Fruit fly (Drosophila melanogaster) whole organism, embryonic: ENCODE data around the gene nudC.

Experiments
- Awh ChIP-seq: fragments of 200-800 bp; sonication (Bioruptor generic); IDR thresholded peaks from 2 replicates; pipeline ENCODE4, ENCODE4 v1.3.6; 2022; ENCODE audit warnings: missing biosample characterization, missing genetic modification characterization
- CG10959 ChIP-seq: fragments of 200-800 bp; sonication (Bioruptor generic); IDR thresholded peaks from 2 replicates; pipeline ENCODE4 v1.3.6; 2022; ENCODE audit warnings: missing biosample characterization, missing genetic modification characterization
- CG11695 ChIP-seq: fragments of 200-800 bp; sonication (Bioruptor generic); IDR thresholded peaks from 3 replicates; pipeline ENCODE4 v1.3.6; 2022; ENCODE audit warnings: missing biosample characterization, missing genetic modification characterization
- CG1529 ChIP-seq: fragments of 200-800 bp; sonication (Bioruptor generic); optimal IDR thresholded peaks from 3 replicates; lab custom pipeline; 2018; ENCODE audit warnings: missing biosample characterization, missing genetic modification characterization
- CG17328 ChIP-seq: fragments of 200-800 bp; sonication (Bioruptor generic); IDR thresholded peaks from 2 replicates; pipeline ENCODE4 v1.3.6; 2022; ENCODE audit warnings: missing biosample characterization, missing genetic modification characterization
- CG17912 ChIP-seq: fragments of 200-800 bp; sonication (Bioruptor generic); optimal IDR thresholded peaks from 2 replicates; lab custom pipeline; 2018; ENCODE audit warnings: missing biosample characterization, mild to moderate bottlenecking, missing genetic modification characterization
- CG18476 ChIP-seq: fragments of 200-800 bp; sonication (Bioruptor generic); optimal IDR thresholded peaks from 2 replicates; lab custom pipeline; 2016; ENCODE audit warnings: missing biosample characterization, mild to moderate bottlenecking, missing genetic modification characterization
- CG18619 ChIP-seq: fragments of 200-800 bp; sonication (Bioruptor generic); optimal IDR thresholded peaks from 3 replicates; lab custom pipeline; 2017; ENCODE audit warnings: missing biosample characterization, mild to moderate bottlenecking, missing genetic modification characterization
- CG2712 ChIP-seq: fragments of 200-800 bp; optimal IDR thresholded peaks from 3 replicates; lab custom pipeline; 2019; ENCODE audit warnings: missing biosample characterization, mild to moderate bottlenecking, missing genetic modification characterization, moderate library complexity
- CG30020 ChIP-seq: fragments of 200-800 bp; optimal IDR thresholded peaks from 2 replicates; lab custom pipeline; 2019; ENCODE audit warnings: missing biosample characterization, mild to moderate bottlenecking, missing genetic modification characterization, moderate library complexity
- CG42726 ChIP-seq: fragments of 200-800 bp; sonication (Bioruptor generic); IDR thresholded peaks from 2 replicates; pipeline ENCODE4 v1.3.6; 2022; ENCODE audit warnings: missing biosample characterization, missing genetic modification characterization; ENCODE audit not compliant: partially characterized antibody
- CG4820 ChIP-seq: fragments of 200-800 bp; sonication (Bioruptor generic); optimal IDR thresholded peaks from 3 replicates; lab custom pipeline; 2016; ENCODE audit warnings: missing biosample characterization, missing genetic modification characterization
- CG6683 ChIP-seq: fragments of 200-800 bp; sonication (Bioruptor generic); optimal IDR thresholded peaks from 2 replicates; lab custom pipeline; 2017; ENCODE audit warnings: missing biosample characterization, mild to moderate bottlenecking, missing genetic modification characterization, missing genetic modification reagents
- CG8290 ChIP-seq, 3 experiments: fragments of 200-800 bp; sonication (Bioruptor generic); optimal IDR thresholded peaks; 2 replicates each; lab custom pipeline; 2016 to 2019; ENCODE audit warnings: missing biosample characterization in 3 of 3, missing genetic modification characterization in 3 of 3, mild to moderate bottlenecking in 2 of 3, moderate library complexity in 1 of 3
- Elba2 ChIP-seq: fragments of 200-800 bp; sonication (Bioruptor generic); optimal IDR thresholded peaks from 3 replicates; lab custom pipeline; 2016; ENCODE audit warnings: missing biosample characterization, missing genetic modification characterization
- Ets65A ChIP-seq: fragments of 200-800 bp; sonication (Bioruptor generic); peaks from one replicate; lab custom pipeline; 2016; ENCODE audit warnings: missing biosample characterization, missing genetic modification characterization
- HHEX ChIP-seq: fragments of 200-800 bp; sonication (Bioruptor generic); optimal IDR thresholded peaks from 3 replicates; lab custom pipeline; 2017; ENCODE audit warnings: missing biosample characterization, mild to moderate bottlenecking, missing genetic modification characterization, missing genetic modification reagents
- HLH3B ChIP-seq: fragments of 200-800 bp; sonication (Bioruptor generic); IDR thresholded peaks from 2 replicates; pipeline ENCODE4 v1.3.6; 2022; ENCODE audit warnings: missing biosample characterization, missing genetic modification characterization
- Jarid2 ChIP-seq: fragments of 200-800 bp; sonication (Bioruptor generic); optimal IDR thresholded peaks from 3 replicates; lab custom pipeline; 2017; ENCODE audit warnings: mild to moderate bottlenecking, missing biosample characterization, missing genetic modification reagents, missing genetic modification characterization
- MESR4 ChIP-seq: fragments of 200-800 bp; sonication (Bioruptor generic); optimal IDR thresholded peaks from 2 replicates; lab custom pipeline; 2018; ENCODE audit warnings: missing biosample characterization, mild to moderate bottlenecking, missing genetic modification characterization, moderate library complexity
- Med ChIP-seq: fragments of 200-800 bp; sonication (Bioruptor generic); peaks from one replicate; lab custom pipeline; 2016; ENCODE audit warnings: missing biosample characterization, missing genetic modification characterization, mild to moderate bottlenecking, inconsistent platforms, moderate library complexity
- Opbp ChIP-seq: fragments of 200-800 bp; sonication (Bioruptor generic); IDR thresholded peaks from 3 replicates; pipeline ENCODE4 v1.3.6; 2022; ENCODE audit warnings: missing biosample characterization, missing genetic modification characterization; ENCODE audit not compliant: partially characterized antibody
- Optix ChIP-seq: fragments of 200-800 bp; sonication (Bioruptor generic); IDR thresholded peaks from 3 replicates; pipeline ENCODE4 v1.3.6; 2022; ENCODE audit warnings: missing biosample characterization, missing genetic modification characterization
- Pdp1 ChIP-seq, 2 experiments: fragments of 200-800 bp; sonication (Bioruptor generic); optimal IDR thresholded peaks; 3 replicates each; lab custom pipeline; 2016; ENCODE audit warnings: missing biosample characterization in 2 of 2, missing genetic modification characterization in 2 of 2, mild to moderate bottlenecking in 1 of 2, moderate library complexity in 1 of 2
- Spps ChIP-seq: fragments of 200-800 bp; sonication (Bioruptor generic); optimal IDR thresholded peaks from 2 replicates; lab custom pipeline; 2018; ENCODE audit warnings: missing biosample characterization, mild to moderate bottlenecking, missing genetic modification characterization
- Xrp1 ChIP-seq: fragments of 200-800 bp; sonication (Bioruptor generic); IDR thresholded peaks from 2 replicates; pipeline ENCODE4 v1.3.6; 2022; ENCODE audit warnings: missing biosample characterization, missing genetic modification characterization
- btn ChIP-seq: fragments of 200-800 bp; sonication (Bioruptor generic); optimal IDR thresholded peaks from 2 replicates; lab custom pipeline; 2016; ENCODE audit warnings: missing biosample characterization, missing genetic modification characterization
- chinmo ChIP-seq: fragments of 200-800 bp; sonication (Bioruptor generic); IDR thresholded peaks from 4 replicates; pipeline ENCODE4 v1.3.6; 2022; ENCODE audit warnings: missing biosample characterization, missing genetic modification characterization; ENCODE audit not compliant: partially characterized antibody
- ci ChIP-seq: fragments of 200-800 bp; sonication (Bioruptor generic); IDR thresholded peaks from 3 replicates; pipeline ENCODE4 v1.3.6; 2022; ENCODE audit warnings: missing biosample characterization, missing genetic modification characterization
- corto ChIP-seq: fragments of 200-800 bp; sonication (Bioruptor generic); optimal IDR thresholded peaks from 2 replicates; lab custom pipeline; 2016; ENCODE audit warnings: missing biosample characterization, mild to moderate bottlenecking, missing genetic modification characterization, moderate library complexity
- crol ChIP-seq: fragments of 200-800 bp; sonication (Bioruptor generic); IDR thresholded peaks from 2 replicates; pipeline ENCODE4 v1.3.6; 2022; ENCODE audit warnings: missing biosample characterization, missing genetic modification characterization
- dmrt11E ChIP-seq: fragments of 200-800 bp; sonication (Bioruptor generic); optimal IDR thresholded peaks from 3 replicates; lab custom pipeline; 2018; ENCODE audit warnings: missing biosample characterization, mild to moderate bottlenecking, missing genetic modification characterization, moderate library complexity
- dysf ChIP-seq: fragments of 200-800 bp; sonication (Bioruptor generic); IDR thresholded peaks from 3 replicates; pipeline ENCODE4 v1.3.6; 2022; ENCODE audit warnings: missing biosample characterization, missing genetic modification characterization
- gcm ChIP-seq: fragments of 200-800 bp; sonication (Bioruptor generic); optimal IDR thresholded peaks from 2 replicates; lab custom pipeline; 2019; ENCODE audit warnings: missing biosample characterization, mild to moderate bottlenecking, missing genetic modification characterization, moderate library complexity
- gcm2 ChIP-seq: fragments of 200-800 bp; sonication (Bioruptor generic); optimal IDR thresholded peaks from 2 replicates; lab custom pipeline; 2016; ENCODE audit warnings: missing biosample characterization, missing genetic modification characterization
- ken ChIP-seq: fragments of 200-800 bp; sonication (Bioruptor generic); IDR thresholded peaks from 3 replicates; pipeline ENCODE4 v1.3.6; 2022; ENCODE audit warnings: missing biosample characterization, missing genetic modification characterization
- mirr ChIP-seq: fragments of 200-800 bp; sonication (Bioruptor generic); optimal IDR thresholded peaks from 3 replicates; lab custom pipeline; 2018; ENCODE audit warnings: missing biosample characterization, mild to moderate bottlenecking, missing genetic modification characterization
- mld ChIP-seq: fragments of 200-800 bp; sonication (Bioruptor generic); IDR thresholded peaks from 3 replicates; pipeline ENCODE4 v1.3.6; 2022; ENCODE audit warnings: missing biosample characterization, missing genetic modification characterization; ENCODE audit not compliant: partially characterized antibody
- odd ChIP-seq: fragments of 200-800 bp; sonication (Bioruptor generic); optimal IDR thresholded peaks from 2 replicates; lab custom pipeline; 2017; ENCODE audit warnings: missing biosample characterization, mild to moderate bottlenecking, missing genetic modification characterization
- otp ChIP-seq: fragments of 200-800 bp; sonication (Bioruptor generic); IDR thresholded peaks from 3 replicates; pipeline ENCODE4, ENCODE4 v1.3.6; 2022; ENCODE audit warnings: missing biosample characterization, missing genetic modification characterization
- prd ChIP-seq, 3 experiments: fragments of >200 bp in 2 of 3; fragments of 200-800 bp in 1 of 3; sonication (Bioruptor generic) in 1 of 3; optimal IDR thresholded peaks in 2 of 3; IDR thresholded peaks in 1 of 3; 2 replicates in 2 of 3; 3 replicates in 1 of 3; pipeline versions ENCODE4 v1.3.6 to Lab custom; 2017 to 2022; ENCODE audit warnings: missing biosample characterization in 1 of 3, missing genetic modification characterization in 1 of 3
- sens ChIP-seq: fragments of 200-800 bp; sonication (Bioruptor generic); peaks from one replicate; lab custom pipeline; 2016; ENCODE audit warnings: missing biosample characterization, missing genetic modification characterization
- sens-2 ChIP-seq: fragments of 200-800 bp; sonication (Bioruptor generic); IDR thresholded peaks from 2 replicates; pipeline ENCODE4 v1.3.6; 2022; ENCODE audit warnings: missing biosample characterization, missing genetic modification characterization
- so ChIP-seq: fragments of 200-800 bp; sonication (Bioruptor generic); IDR thresholded peaks from 3 replicates; pipeline ENCODE4 v1.3.6; 2022; ENCODE audit warnings: missing biosample characterization, missing genetic modification characterization
- wek ChIP-seq: fragments of 200-800 bp; sonication (Bioruptor generic); optimal IDR thresholded peaks from 3 replicates; lab custom pipeline; 2018; ENCODE audit warnings: missing biosample characterization, mild to moderate bottlenecking, missing genetic modification characterization, moderate library complexity
- yki ChIP-seq: fragments of >200 bp; optimal IDR thresholded peaks from 3 replicates; lab custom pipeline; 2018

The nudC gene

DNA sequence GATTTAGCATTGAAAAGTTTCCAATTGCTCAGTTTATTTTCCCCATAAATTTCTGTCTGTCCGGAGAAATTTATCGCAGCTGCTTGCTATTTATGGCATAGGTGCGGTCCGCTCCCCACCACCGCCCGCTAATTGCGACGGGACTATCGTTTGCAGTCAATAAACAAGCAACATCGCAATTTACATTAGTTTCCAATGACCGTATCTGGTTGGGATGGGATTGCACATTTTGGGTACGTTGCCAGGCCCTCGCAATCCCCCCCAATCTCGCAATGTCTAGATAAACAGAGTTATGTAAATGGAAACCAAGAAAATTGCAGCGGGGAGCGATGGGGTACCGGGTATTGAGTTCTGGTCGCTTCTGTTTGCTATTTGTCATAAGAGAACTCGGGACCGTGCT, at the start of gene nudC:
Gene nudC (plus strand): TSS at position 368 of the 400 bp plus-strand sequence.
- TF ChIP-seq sens (GFP tag; lab: Kevin White, UChicago), result peak; percentile 49
- 0 out of 2 replicates have a peak, but pooled peaks have one; percentile 19 for TF ChIP-seq CG17328 (GFP tag; lab: Robert Waterston, UW)
- TF ChIP-seq Med (GFP tag; lab: Kevin White, UChicago), result peak; percentile 50
- TF ChIP-seq Opbp (GFP tag; lab: Robert Waterston, UW), result 0 out of 3 replicates have a peak, but pooled peaks have one; percentile 6
- TF ChIP-seq otp (GFP tag; lab: Robert Waterston, UW), result 0 out of 3 replicates have a peak, but pooled peaks have one; percentile 59
- TF ChIP-seq mirr (GFP tag; lab: Kevin White, UChicago), result peak; percentile 5
- TF ChIP-seq HHEX (GFP tag; lab: Kevin White, UChicago), result peak; percentile 3
- TF ChIP-seq HLH3B (GFP tag; lab: Robert Waterston, UW), result peak; percentile 20; the same call in 1 of the 2 replicates
- TF ChIP-seq crol (GFP tag; lab: Robert Waterston, UW), result peak; percentile 76
- TF ChIP-seq so (GFP tag; lab: Robert Waterston, UW), result 0 out of 3 replicates have a peak, but pooled peaks have one; percentile 21
- peak in 1 of 2 experiments; percentile 69 for TF ChIP-seq Pdp1 (GFP tag; optimal IDR thresholded peaks at IDR 0.05; lab: Kevin White, UChicago)
- TF ChIP-seq btn (GFP tag; lab: Kevin White, UChicago), result no peak
- no peak for TF ChIP-seq CG11695 (GFP tag; lab: Robert Waterston, UW)
- no peak for TF ChIP-seq odd (GFP tag; lab: Kevin White, UChicago)
- TF ChIP-seq wek (GFP tag; lab: Kevin White, UChicago), result no peak
- TF ChIP-seq ci (GFP tag; lab: Robert Waterston, UW), result peak; percentile 47; the same call in 1 of the 3 replicates
- 0 out of 4 replicates have a peak, but pooled peaks have one; percentile 53 for TF ChIP-seq chinmo (GFP tag; lab: Robert Waterston, UW)
- no peak for TF ChIP-seq dysf (GFP tag; lab: Robert Waterston, UW)
- TF ChIP-seq Optix, result 0 out of 3 replicates have a peak, but pooled peaks have one; percentile 38
- TF ChIP-seq CG8290 (GFP tag; optimal IDR thresholded peaks at IDR 0.05; lab: Kevin White, UChicago), result no peak
- peak in 1 of 2 experiments; percentile 6 for TF ChIP-seq CG8290 (tag; optimal IDR thresholded peaks at IDR 0.05; lab: Kevin White, UChicago)
- 0 out of 2 replicates have a peak, but pooled peaks have one; percentile 13 for TF ChIP-seq CG10959
- TF ChIP-seq gcm, result no peak

DNA sequence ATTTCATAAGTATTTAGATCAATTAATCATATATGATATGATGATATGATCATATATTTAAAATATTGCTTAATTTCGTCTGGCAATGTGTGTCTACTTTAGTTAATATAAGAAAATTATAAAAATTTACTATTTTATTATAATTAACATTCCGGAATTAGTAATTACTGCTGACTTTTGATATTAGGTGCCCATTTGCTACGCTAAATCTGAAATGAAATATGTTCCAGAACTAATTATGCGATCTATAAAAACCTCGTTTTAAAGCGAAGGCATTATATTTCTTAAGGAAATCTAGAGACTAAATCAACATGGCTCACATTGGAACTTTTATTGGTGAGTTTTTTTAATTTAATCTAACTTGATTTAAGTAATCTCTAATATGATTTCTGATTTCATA, 49.6 kb upstream of the nudC start, which contains the start of gene CG42852:
Gene CG42852 (plus strand): TSS at position 301 of the 400 bp plus-strand sequence.
- TF ChIP-seq CG1529, result no peak
- no peak for TF ChIP-seq CG2712 (tag; lab: Kevin White, UChicago)
- no peak for TF ChIP-seq Jarid2 (GFP tag; lab: Kevin White, UChicago)
- no peak for TF ChIP-seq CG18476
- TF ChIP-seq ken (GFP tag; lab: Robert Waterston, UW), result no peak
- TF ChIP-seq CG17912 (GFP tag; lab: Kevin White, UChicago), result no peak
- no peak for TF ChIP-seq MESR4 (GFP tag; lab: Kevin White, UChicago)
- TF ChIP-seq gcm, result no peak
- TF ChIP-seq CG6683 (GFP tag; lab: Kevin White, UChicago), result no peak

DNA sequence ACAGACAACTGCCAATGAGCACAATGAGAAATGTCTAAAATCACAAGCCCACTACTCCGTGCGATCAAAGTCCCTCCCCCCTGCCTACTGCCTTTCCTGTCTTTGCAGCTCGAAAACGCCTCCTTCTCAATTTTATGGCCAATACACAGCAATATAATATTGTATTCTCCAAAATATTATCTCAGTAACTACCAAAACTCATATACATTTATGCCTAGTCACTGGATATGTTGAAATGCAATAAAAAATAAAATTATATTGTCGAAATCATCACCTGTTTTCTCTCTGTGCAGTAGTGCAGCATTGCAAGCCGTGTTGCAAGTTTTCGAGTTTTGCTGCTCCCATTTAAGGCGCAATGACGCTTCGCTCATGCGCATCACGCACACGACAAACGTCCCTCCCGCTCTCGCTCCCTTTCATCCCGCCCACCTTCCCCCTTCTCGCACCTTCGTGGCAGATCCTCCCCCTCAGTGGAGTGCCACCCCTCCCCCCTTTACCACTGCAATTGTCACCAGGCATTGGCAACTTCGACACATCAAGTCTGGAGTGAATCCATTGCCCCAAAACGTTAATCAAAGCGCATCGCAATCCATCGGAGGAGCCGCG, 46.2 kb upstream of the nudC start:
- TF ChIP-seq Optix (no peak), corto (GFP tag; lab: Kevin White, UChicago) (peak; percentile 31), mld (GFP tag; lab: Robert Waterston, UW) (no peak), Xrp1 (0 out of 2 replicates have a peak, but pooled peaks have one; percentile 30), prd (optimal IDR thresholded peaks at IDR 0.05; lab: Kevin White, UChicago) (no peak), prd (GFP tag; IDR thresholded peaks at IDR 0.05; lab: Robert Waterston, UW) (peak; percentile 30; the same call in 1 of the 3 replicates), sens-2 (no peak), dmrt11E (tag; lab: Kevin White, UChicago) (peak; percentile 13), CG30020 (tag; lab: Kevin White, UChicago) (no peak), gcm2 (GFP tag; lab: Kevin White, UChicago) (no peak), chinmo (GFP tag; lab: Robert Waterston, UW) (0 out of 4 replicates have a peak, but pooled peaks have one; percentile 16), Spps (tag; lab: Kevin White, UChicago) (no peak), CG18619 (GFP tag; lab: Kevin White, UChicago) (no peak), yki (no peak), Awh (no peak), CG42726 (GFP tag; lab: Robert Waterston, UW) (no peak), Ets65A (peak; percentile 38), Elba2 (GFP tag; lab: Kevin White, UChicago) (no peak), CG4820 (no peak)
